Fruit fly (Drosophila melanogaster): ENCODE measurements around the gene scpr-A.

dm6 chr3R:11263579-11263978 is 22.6 kb downstream of the scpr-A start:
- TF ChIP-seq pad (GFP tag; optimal IDR thresholded peaks at IDR 0.05) (no peak), Hr96 (GFP tag; optimal IDR thresholded peaks at IDR 0.05) (no peak), kay (GFP tag; ENCODE audit: borderline replicate concordance) (no peak), CG1620 (GFP tag; optimal IDR thresholded peaks at IDR 0.05) (no peak), bab1 (GFP tag; optimal IDR thresholded peaks at IDR 0.05) (no peak), CG33017 (tag; optimal IDR thresholded peaks at IDR 0.05) (no peak), cic (GFP tag; optimal IDR thresholded peaks at IDR 0.05) (no peak), Mnt (GFP tag; optimal IDR thresholded peaks at IDR 0.05) (no peak), CG11617 (GFP tag; optimal IDR thresholded peaks at IDR 0.05) (no peak), cnc (optimal IDR thresholded peaks at IDR 0.05) (no peak), CG5204 (GFP tag; optimal IDR thresholded peaks at IDR 0.05) (no peak), tj (GFP tag; optimal IDR thresholded peaks at IDR 0.05) (no peak), Clk (GFP tag; optimal IDR thresholded peaks at IDR 0.05) (no peak), CG7101 (tag; optimal IDR thresholded peaks at IDR 0.05) (no peak)
